Fruit fly (Drosophila melanogaster) whole organism, embryonic: ENCODE results near the gene Hip1.
A peak's percentile ranks its signal among the peaks of the same experiment; 100 is the strongest.

Experiments used
- Atf6 ChIP-seq: fragments of 200-800 bp; sonication (Bioruptor generic); IDR thresholded peaks from 2 replicates; pipeline ENCODE4 v1.3.6; 2022; ENCODE audit warnings: missing biosample characterization, missing genetic modification characterization
- CG11398 ChIP-seq: fragments of 200-800 bp; sonication (Bioruptor generic); optimal IDR thresholded peaks from 2 replicates; lab custom pipeline; 2016; ENCODE audit warnings: missing biosample characterization, missing genetic modification characterization
- CG11560 ChIP-seq: fragments of 200-800 bp; sonication (Bioruptor generic); IDR thresholded peaks from 3 replicates; pipeline ENCODE4 v1.3.6; 2022; ENCODE audit warnings: missing biosample characterization, missing genetic modification characterization
- CG11696 ChIP-seq: fragments of 200-800 bp; sonication (Bioruptor generic); IDR thresholded peaks from 2 replicates; pipeline ENCODE4 v1.3.6; 2022; ENCODE audit warnings: missing biosample characterization, missing genetic modification characterization
- CG12769 ChIP-seq: fragments of 200-800 bp; sonication (Bioruptor generic); optimal IDR thresholded peaks from 2 replicates; lab custom pipeline; 2019; ENCODE audit warnings: missing biosample characterization, mild to moderate bottlenecking, missing genetic modification characterization, moderate library complexity
- CG13775 ChIP-seq: fragments of 200-800 bp; sonication (Bioruptor generic); optimal IDR thresholded peaks from 3 replicates; lab custom pipeline; 2017; ENCODE audit warnings: missing biosample characterization, mild to moderate bottlenecking, missing genetic modification characterization
- CG16815 ChIP-seq: fragments of 200-800 bp; sonication (Bioruptor generic); optimal IDR thresholded peaks from 3 replicates; lab custom pipeline; 2017; ENCODE audit warnings: missing biosample characterization, mild to moderate bottlenecking, missing genetic modification characterization
- CG17612 ChIP-seq: fragments of 200-800 bp; sonication (Bioruptor generic); IDR thresholded peaks from 2 replicates; pipeline ENCODE4 v1.3.6; 2022; ENCODE audit warnings: missing biosample characterization, missing genetic modification characterization
- CG1792 ChIP-seq: fragments of 200-800 bp; sonication (Bioruptor generic); optimal IDR thresholded peaks from 2 replicates; lab custom pipeline; 2016; ENCODE audit warnings: missing biosample characterization, missing genetic modification characterization
- CG1832 ChIP-seq: fragments of 200-800 bp; sonication (Bioruptor generic); optimal IDR thresholded peaks from 2 replicates; lab custom pipeline; 2017; ENCODE audit warnings: missing biosample characterization, mild to moderate bottlenecking, missing genetic modification characterization, inconsistent platforms
- CG2120 ChIP-seq: fragments of 200-800 bp; sonication (Bioruptor generic); optimal IDR thresholded peaks from 3 replicates; lab custom pipeline; 2016; ENCODE audit warnings: missing biosample characterization, missing genetic modification characterization
- CG2199 ChIP-seq: fragments of 200-800 bp; sonication (Bioruptor generic); IDR thresholded peaks from 3 replicates; pipeline ENCODE4 v1.3.6; 2022; ENCODE audit warnings: missing biosample characterization, missing genetic modification characterization
- CG4424 ChIP-seq: fragments of 200-800 bp; sonication (Bioruptor generic); optimal IDR thresholded peaks from 3 replicates; lab custom pipeline; 2016; ENCODE audit warnings: missing biosample characterization, missing genetic modification characterization
- CG6175 ChIP-seq: fragments of 200-800 bp; sonication (Bioruptor generic); IDR thresholded peaks from 3 replicates; pipeline ENCODE4 v1.3.6; 2022; ENCODE audit warnings: missing biosample characterization, missing genetic modification characterization
- CG6765 ChIP-seq: fragments of 200-800 bp; sonication (Bioruptor generic); optimal IDR thresholded peaks from 3 replicates; lab custom pipeline; 2017; ENCODE audit warnings: missing biosample characterization, mild to moderate bottlenecking, missing genetic modification characterization
- CG6791 ChIP-seq: fragments of 200-800 bp; sonication (Bioruptor generic); IDR thresholded peaks from 3 replicates; pipeline ENCODE4 v1.3.6; 2022; ENCODE audit warnings: missing biosample characterization, missing genetic modification characterization; ENCODE audit not compliant: partially characterized antibody
- CG9876 ChIP-seq: fragments of 200-800 bp; sonication (Bioruptor generic); optimal IDR thresholded peaks from 2 replicates; lab custom pipeline; 2016; ENCODE audit warnings: missing biosample characterization, missing genetic modification characterization
- Dbx ChIP-seq: fragments of 200-800 bp; sonication (Bioruptor generic); IDR thresholded peaks from 3 replicates; pipeline ENCODE4 v1.3.6; 2022; ENCODE audit warnings: missing biosample characterization, missing genetic modification characterization
- Dp ChIP-seq: fragments of 200-800 bp; sonication (Bioruptor generic); optimal IDR thresholded peaks from 2 replicates; lab custom pipeline; 2018; ENCODE audit warnings: missing biosample characterization, mild to moderate bottlenecking, missing genetic modification characterization, moderate library complexity
- HLH54F ChIP-seq: fragments of 200-800 bp; sonication (Bioruptor generic); optimal IDR thresholded peaks from 3 replicates; lab custom pipeline; 2016; ENCODE audit warnings: missing biosample characterization, missing genetic modification characterization
- Hand ChIP-seq: fragments of 200-800 bp; sonication (Bioruptor generic); optimal IDR thresholded peaks from 2 replicates; lab custom pipeline; 2017; ENCODE audit warnings: mild to moderate bottlenecking, missing biosample characterization, missing genetic modification reagents, missing genetic modification characterization
- Hey ChIP-seq: fragments of 200-800 bp; sonication (Bioruptor generic); optimal IDR thresholded peaks from 3 replicates; lab custom pipeline; 2018; ENCODE audit warnings: missing biosample characterization, mild to moderate bottlenecking, missing genetic modification characterization
- Jarid2 ChIP-seq: fragments of 200-800 bp; sonication (Bioruptor generic); optimal IDR thresholded peaks from 3 replicates; lab custom pipeline; 2017; ENCODE audit warnings: mild to moderate bottlenecking, missing biosample characterization, missing genetic modification reagents, missing genetic modification characterization
- Kr ChIP-seq: fragments of 200-800 bp; sonication (Bioruptor generic); optimal IDR thresholded peaks from 2 replicates; lab custom pipeline; 2017; ENCODE audit warnings: missing biosample characterization, mild to moderate bottlenecking, missing genetic modification characterization
- MBD-R2 ChIP-seq: fragments of 200-800 bp; sonication (Bioruptor generic); IDR thresholded peaks from 2 replicates; pipeline ENCODE4 v1.3.6; 2022; ENCODE audit warnings: missing biosample characterization, missing genetic modification characterization
- Rx ChIP-seq: fragments of 200-800 bp; sonication (Bioruptor generic); IDR thresholded peaks from 2 replicates; pipeline ENCODE4 v1.3.6; 2022; ENCODE audit warnings: missing biosample characterization, missing genetic modification characterization
- Six4 ChIP-seq: fragments of 200-800 bp; sonication (Bioruptor generic); optimal IDR thresholded peaks from 2 replicates; lab custom pipeline; 2016; ENCODE audit warnings: missing biosample characterization, missing genetic modification characterization
- Spps ChIP-seq: fragments of 200-800 bp; sonication (Bioruptor generic); optimal IDR thresholded peaks from 2 replicates; lab custom pipeline; 2018; ENCODE audit warnings: missing biosample characterization, mild to moderate bottlenecking, missing genetic modification characterization
- Vsx1 ChIP-seq: fragments of 200-800 bp; sonication (Bioruptor generic); optimal IDR thresholded peaks from 2 replicates; lab custom pipeline; 2017; ENCODE audit warnings: missing biosample characterization, mild to moderate bottlenecking, missing genetic modification characterization, missing genetic modification reagents
- bcd ChIP-seq: fragments of 200-800 bp; sonication (Bioruptor generic); optimal IDR thresholded peaks from 2 replicates; lab custom pipeline; 2017; ENCODE audit warnings: missing biosample characterization, mild to moderate bottlenecking, missing genetic modification characterization
- caup ChIP-seq: fragments of 200-800 bp; sonication (Bioruptor generic); optimal IDR thresholded peaks from 3 replicates; lab custom pipeline; 2017; ENCODE audit warnings: missing biosample characterization, mild to moderate bottlenecking, missing genetic modification characterization, moderate library complexity; ENCODE audit not compliant: severe bottlenecking
- cwo ChIP-seq: fragments of 200-800 bp; sonication (Bioruptor generic); optimal IDR thresholded peaks from 3 replicates; lab custom pipeline; 2017; ENCODE audit warnings: missing biosample characterization, missing genetic modification characterization, mild to moderate bottlenecking, moderate library complexity, missing genetic modification reagents
- disco-r ChIP-seq: fragments of 200-800 bp; sonication (Bioruptor generic); optimal IDR thresholded peaks from 2 replicates; lab custom pipeline; 2016; ENCODE audit warnings: missing biosample characterization, missing genetic modification characterization
- dysf ChIP-seq: fragments of 200-800 bp; sonication (Bioruptor generic); IDR thresholded peaks from 3 replicates; pipeline ENCODE4 v1.3.6; 2022; ENCODE audit warnings: missing biosample characterization, missing genetic modification characterization
- en ChIP-seq: fragments of 200-800 bp; sonication (Bioruptor generic); optimal IDR thresholded peaks from 2 replicates; lab custom pipeline; 2016; ENCODE audit warnings: missing biosample characterization, missing genetic modification characterization
- gcm2 ChIP-seq: fragments of 200-800 bp; sonication (Bioruptor generic); optimal IDR thresholded peaks from 2 replicates; lab custom pipeline; 2016; ENCODE audit warnings: missing biosample characterization, missing genetic modification characterization
- gfzf ChIP-seq: fragments of 200-800 bp; sonication (Bioruptor generic); optimal IDR thresholded peaks from 2 replicates; lab custom pipeline; 2016; ENCODE audit warnings: missing biosample characterization, mild to moderate bottlenecking, missing genetic modification characterization, moderate library complexity
- gro ChIP-seq: fragments of 200-800 bp; sonication (Bioruptor generic); optimal IDR thresholded peaks from 2 replicates; lab custom pipeline; 2016; ENCODE audit warnings: missing biosample characterization, missing genetic modification characterization
- gsb ChIP-seq: fragments of 200-800 bp; sonication (Bioruptor generic); IDR thresholded peaks from 2 replicates; pipeline ENCODE4 v1.3.6; 2022; ENCODE audit warnings: missing biosample characterization, missing genetic modification characterization
- gt ChIP-seq: fragments of 200-800 bp; sonication (Bioruptor generic); IDR thresholded peaks from 2 replicates; pipeline ENCODE4 v1.3.6; 2022; ENCODE audit warnings: missing biosample characterization, missing genetic modification characterization
- lilli ChIP-seq: fragments of 200-800 bp; sonication (Bioruptor generic); optimal IDR thresholded peaks from 3 replicates; lab custom pipeline; 2016; ENCODE audit warnings: missing biosample characterization, missing genetic modification characterization
- mam ChIP-seq: fragments of 200-800 bp; sonication (Bioruptor generic); optimal IDR thresholded peaks from 3 replicates; lab custom pipeline; 2016; ENCODE audit warnings: missing biosample characterization, missing genetic modification characterization
- nau ChIP-seq: fragments of 200-800 bp; sonication (Bioruptor generic); optimal IDR thresholded peaks from 3 replicates; lab custom pipeline; 2017; ENCODE audit warnings: missing biosample characterization, mild to moderate bottlenecking, missing genetic modification characterization, missing genetic modification reagents
- onecut ChIP-seq: fragments of 200-800 bp; sonication (Bioruptor generic); IDR thresholded peaks from 2 replicates; pipeline ENCODE4 v1.3.6; 2022; ENCODE audit warnings: missing biosample characterization, missing genetic modification characterization
- peb ChIP-seq: fragments of 200-800 bp; sonication (Bioruptor generic); IDR thresholded peaks from 2 replicates; pipeline ENCODE4 v1.3.6; 2022; ENCODE audit warnings: missing biosample characterization, missing genetic modification characterization
- pzg ChIP-seq: fragments of 200-800 bp; sonication (Bioruptor generic); optimal IDR thresholded peaks from 3 replicates; lab custom pipeline; 2018; ENCODE audit warnings: missing biosample characterization, mild to moderate bottlenecking, missing genetic modification characterization, moderate library complexity
- rib ChIP-seq: fragments of 200-800 bp; sonication (Bioruptor generic); IDR thresholded peaks from 2 replicates; pipeline ENCODE4 v1.3.6; 2022; ENCODE audit warnings: missing biosample characterization, missing genetic modification characterization
- sd ChIP-seq: fragments of 200-800 bp; sonication (Bioruptor generic); optimal IDR thresholded peaks from 3 replicates; lab custom pipeline; 2018; ENCODE audit warnings: missing biosample characterization, mild to moderate bottlenecking, missing genetic modification characterization, moderate library complexity
- sens ChIP-seq: fragments of 200-800 bp; sonication (Bioruptor generic); peaks from one replicate; lab custom pipeline; 2016; ENCODE audit warnings: missing biosample characterization, missing genetic modification characterization
- seq ChIP-seq: fragments of 200-800 bp; sonication (Bioruptor generic); IDR thresholded peaks from 2 replicates; pipeline ENCODE4 v1.3.6; 2022; ENCODE audit warnings: missing biosample characterization, missing genetic modification characterization
- slbo ChIP-seq: fragments of 200-800 bp; sonication (Bioruptor generic); IDR thresholded peaks from 2 replicates; pipeline ENCODE4 v1.3.6; 2022; ENCODE audit warnings: missing biosample characterization, missing genetic modification characterization
- slou ChIP-seq: fragments of 200-800 bp; sonication (Bioruptor generic); optimal IDR thresholded peaks from 3 replicates; lab custom pipeline; 2016; ENCODE audit warnings: missing biosample characterization, missing genetic modification characterization

Hip1 gene

dm6 chr3L:12796077-12796641 lies 22.8 kb upstream of the Hip1 start (continued):
- TF ChIP-seq cwo (GFP tag; lab: Kevin White, UChicago) (peak; percentile 25), Spps (no peak), CG6175 (GFP tag; lab: Robert Waterston, UW) (peak; percentile 70; the same call in 2 of the 3 replicates), sens (GFP tag; lab: Kevin White, UChicago) (peak; percentile 74), slou (no peak), CG6791 (GFP tag; lab: Robert Waterston, UW) (no peak), lilli (no peak), Dp (GFP tag; lab: Kevin White, UChicago) (no peak), Jarid2 (GFP tag; lab: Kevin White, UChicago) (no peak), Vsx1 (GFP tag; lab: Kevin White, UChicago) (no peak), CG1792 (GFP tag; lab: Kevin White, UChicago) (no peak), mam (GFP tag; lab: Kevin White, UChicago) (no peak), slbo (peak; percentile 25; the same call in 1 of the 2 replicates), bcd (no peak), dysf (GFP tag; lab: Robert Waterston, UW) (no peak), Kr (GFP tag; lab: Kevin White, UChicago) (no peak), seq (GFP tag; lab: Robert Waterston, UW) (no peak), CG13775 (GFP tag; lab: Kevin White, UChicago) (no peak), en (GFP tag; lab: Kevin White, UChicago) (no peak), Hand (GFP tag; lab: Kevin White, UChicago) (peak; percentile 13), gro (GFP tag; lab: Kevin White, UChicago) (no peak), CG2120 (GFP tag; lab: Kevin White, UChicago) (no peak), Atf6 (GFP tag; lab: Robert Waterston, UW) (no peak; the same call in 1 of the 2 replicates), CG11560 (tag; lab: Robert Waterston, UW) (no peak), caup (no peak), CG2199 (peak; percentile 74; the same call in 1 of the 3 replicates), CG11696 (GFP tag; lab: Robert Waterston, UW) (no peak), CG17612 (GFP tag; lab: Robert Waterston, UW) (no peak), gsb (GFP tag; lab: Robert Waterston, UW) (peak; percentile 6; the same call in 1 of the 2 replicates), HLH54F (GFP tag; lab: Kevin White, UChicago) (no peak), sd (tag; lab: Kevin White, UChicago) (peak; percentile 52), CG12769 (tag; lab: Kevin White, UChicago) (peak; percentile 45), disco-r (GFP tag; lab: Kevin White, UChicago) (no peak), CG16815 (no peak), CG9876 (GFP tag; lab: Kevin White, UChicago) (no peak), nau (GFP tag; lab: Kevin White, UChicago) (no peak), gt (no peak), gcm2 (GFP tag; lab: Kevin White, UChicago) (no peak), CG4424 (GFP tag; lab: Kevin White, UChicago) (no peak), rib (peak; percentile 34; the same call in 1 of the 2 replicates), CG6765 (GFP tag; lab: Kevin White, UChicago) (no peak), gfzf (GFP tag; lab: Kevin White, UChicago) (no peak), CG1832 (GFP tag; lab: Kevin White, UChicago) (no peak), Six4 (GFP tag; lab: Kevin White, UChicago) (no peak), CG11398 (GFP tag; lab: Kevin White, UChicago) (no peak), Rx (no peak), pzg (GFP tag; lab: Kevin White, UChicago) (no peak), Dbx (GFP tag; lab: Robert Waterston, UW) (no peak), Hey (tag; lab: Kevin White, UChicago) (no peak), onecut (0 out of 2 replicates have a peak, but pooled peaks have one; percentile 9), peb (GFP tag; lab: Robert Waterston, UW) (no peak), MBD-R2 (GFP tag; lab: Robert Waterston, UW) (no peak)
